Worm (Caenorhabditis elegans) whole organism, L2 larva: ENCODE measurements around the gene C16C10.9.

Experiments
- alr-1 ChIP-seq: fragments of 150-350 bp; optimal IDR thresholded peaks from 2 replicates; lab custom pipeline; 2014; ENCODE audit warnings: missing biosample characterization, missing genetic modification characterization
- nhr-25 ChIP-seq: fragments of 150-350 bp; sonication (generic microtip); optimal IDR thresholded peaks from 3 replicates; lab custom pipeline; 2014; ENCODE audit warnings: missing biosample characterization, missing genetic modification characterization
- ztf-11 ChIP-seq: sonication (generic microtip); optimal IDR thresholded peaks from 2 replicates; lab custom pipeline; 2017; ENCODE audit warnings: missing biosample characterization, missing genetic modification characterization

DNA sequence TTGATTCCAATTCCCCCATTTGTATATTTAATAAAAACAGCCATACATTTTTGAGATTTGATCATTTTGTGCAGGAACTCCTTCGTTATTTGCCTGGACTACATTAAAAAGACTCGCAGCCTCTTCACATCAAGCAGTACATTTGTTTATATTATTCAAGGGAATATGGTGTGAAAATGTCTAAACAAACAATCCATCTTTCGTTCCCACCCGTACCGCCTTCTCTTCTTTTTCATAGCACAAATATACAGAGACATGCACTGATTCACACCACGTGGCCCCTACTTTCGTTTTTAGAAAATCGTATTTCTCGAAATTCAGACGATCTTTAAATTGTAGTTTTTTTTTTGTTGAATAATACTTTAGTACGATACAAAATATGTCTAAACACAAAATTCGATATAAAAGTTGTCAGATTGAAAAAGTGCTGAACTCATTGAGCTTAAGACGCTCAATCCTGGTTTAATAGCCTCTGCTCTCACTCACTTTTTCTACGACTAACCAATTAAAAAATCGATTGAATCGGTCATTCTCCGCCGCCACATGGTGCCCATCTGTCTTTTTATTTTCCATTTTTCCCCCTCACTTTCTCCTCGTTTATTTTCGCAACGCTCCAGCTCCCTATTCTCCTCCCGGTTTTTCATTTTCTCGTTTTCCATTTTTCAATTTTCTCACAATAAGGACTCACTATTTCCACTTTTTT, 38.3 kb upstream of the C16C10.9 start:
- TF ChIP-seq alr-1 (tag; lab: Kevin White, UChicago) (no peak), ztf-11 (tag; lab: Kevin White, UChicago) (no peak), nhr-25 (tag; lab: Kevin White, UChicago) (peak; percentile 38)
